Worm (Caenorhabditis elegans): ENCODE measurements around the gene F36G9.13.

- TF ChIP-seq nhr-77 (tag; optimal IDR thresholded peaks at IDR 0.05) (no peak), egl-27 (tag; optimal IDR thresholded peaks at IDR 0.05) (no peak), ceh-16 (tag; optimal IDR thresholded peaks at IDR 0.05) (no peak), ztf-11 (tag; optimal IDR thresholded peaks at IDR 0.05) (no peak)
These were observed 13.4 kb upstream of the F36G9.13 start, which contains the start of gene F36G9.7 for ce11 chrV:15969653-15970052.
